Worm (Caenorhabditis elegans) whole organism, late embryonic: ENCODE data around the gene daf-31.

Experiments used
- F13H6.1 ChIP-seq: sonication (generic microtip); optimal IDR thresholded peaks from 2 replicates; lab custom pipeline; 2016; ENCODE audit warnings: missing genetic modification characterization, missing compliant biosample characterization
- Y22D7AL.16 ChIP-seq: sonication (generic microtip); optimal IDR thresholded peaks from 2 replicates; lab custom pipeline; 2016; ENCODE audit warnings: missing genetic modification characterization, missing compliant biosample characterization
- ahr-1 ChIP-seq: sonication (generic microtip); optimal IDR thresholded peaks from 2 replicates; lab custom pipeline; 2016; ENCODE audit warnings: missing genetic modification characterization, missing compliant biosample characterization
- ama-1 ChIP-seq: fragments of 150-350 bp; optimal IDR thresholded peaks from 2 replicates; lab custom pipeline; 2014
- ceh-19 ChIP-seq: fragments of 200-800 bp; sonication (Bioruptor generic); optimal IDR thresholded peaks from 2 replicates; lab custom pipeline; 2018; ENCODE audit warnings: mild to moderate bottlenecking, missing genetic modification characterization, missing compliant biosample characterization
- ceh-22 ChIP-seq: sonication (generic microtip); optimal IDR thresholded peaks from 2 replicates; lab custom pipeline; 2017; ENCODE audit warnings: missing biosample characterization, missing genetic modification characterization
- ceh-45 ChIP-seq: fragments of 200-800 bp; sonication (Bioruptor generic); IDR thresholded peaks from 2 replicates; pipeline ENCODE4 v1.3.6; 2022; ENCODE audit warnings: missing genetic modification reagents, missing genetic modification characterization, missing compliant biosample characterization
- ceh-48 ChIP-seq: sonication (generic microtip); optimal IDR thresholded peaks from 2 replicates; lab custom pipeline; 2016; ENCODE audit warnings: missing genetic modification characterization, inconsistent platforms, missing compliant biosample characterization
- ceh-6 ChIP-seq: fragments of 200-800 bp; sonication (Bioruptor generic); optimal IDR thresholded peaks from 2 replicates; lab custom pipeline; 2018; ENCODE audit warnings: mild to moderate bottlenecking, missing genetic modification characterization, missing compliant biosample characterization
- ceh-9 ChIP-seq: sonication (generic microtip); optimal IDR thresholded peaks from 2 replicates; lab custom pipeline; 2016; ENCODE audit warnings: mild to moderate bottlenecking, missing genetic modification characterization, inconsistent platforms, missing compliant biosample characterization
- dmd-4 ChIP-seq: sonication (generic microtip); optimal IDR thresholded peaks from 2 replicates; lab custom pipeline; 2016; ENCODE audit warnings: borderline replicate concordance, missing genetic modification characterization, missing compliant biosample characterization
- dve-1 ChIP-seq: sonication (generic microtip); optimal IDR thresholded peaks from 2 replicates; lab custom pipeline; 2017; ENCODE audit warnings: antibody characterized with exemption, mild to moderate bottlenecking, missing genetic modification characterization, missing compliant biosample characterization
- elt-2 ChIP-seq: sonication (generic microtip); optimal IDR thresholded peaks from 2 replicates; lab custom pipeline; 2016; ENCODE audit warnings: missing genetic modification reagents, missing genetic modification characterization, missing compliant biosample characterization
- ets-4 ChIP-seq: sonication (generic microtip); optimal IDR thresholded peaks from 2 replicates; lab custom pipeline; 2016; ENCODE audit warnings: missing genetic modification characterization, missing compliant biosample characterization
- fax-1 ChIP-seq: sonication (generic microtip); optimal IDR thresholded peaks from 2 replicates; lab custom pipeline; 2016; ENCODE audit warnings: missing genotype, missing genetic modification characterization, missing compliant biosample characterization
- fkh-10 ChIP-seq: fragments of 150-350 bp; optimal IDR thresholded peaks from 2 replicates; lab custom pipeline; 2014; ENCODE audit warnings: missing biosample characterization, missing genetic modification reagents, missing genetic modification characterization
- fkh-6 ChIP-seq: sonication (generic microtip); optimal IDR thresholded peaks from 2 replicates; lab custom pipeline; 2016; ENCODE audit warnings: missing genetic modification characterization, missing compliant biosample characterization
- gmeb-2 ChIP-seq: sonication (generic microtip); optimal IDR thresholded peaks from 2 replicates; lab custom pipeline; 2016; ENCODE audit warnings: missing genetic modification characterization, inconsistent platforms, missing compliant biosample characterization
- hlh-13 ChIP-seq: fragments of 200-800 bp; sonication (Bioruptor generic); optimal IDR thresholded peaks from 2 replicates; lab custom pipeline; 2018; ENCODE audit warnings: mild to moderate bottlenecking, missing genetic modification characterization, missing compliant biosample characterization
- hlh-30 ChIP-seq: sonication (generic microtip); optimal IDR thresholded peaks from 2 replicates; lab custom pipeline; 2017; ENCODE audit warnings: antibody characterized with exemption, missing genetic modification characterization, missing compliant biosample characterization; ENCODE audit not compliant: insufficient read depth
- hlh-8 ChIP-seq: sonication (generic microtip); optimal IDR thresholded peaks from 2 replicates; lab custom pipeline; 2016; ENCODE audit warnings: missing genotype, missing genetic modification characterization, missing compliant biosample characterization
- madf-2 ChIP-seq: sonication (generic microtip); optimal IDR thresholded peaks from 2 replicates; lab custom pipeline; 2017; ENCODE audit warnings: missing genetic modification characterization, missing compliant biosample characterization
- mec-3 ChIP-seq: sonication (generic microtip); optimal IDR thresholded peaks from 2 replicates; lab custom pipeline; 2016; ENCODE audit warnings: borderline replicate concordance, missing genetic modification characterization, missing compliant biosample characterization
- nfya-1 ChIP-seq: sonication (generic microtip); optimal IDR thresholded peaks from 2 replicates; lab custom pipeline; 2017; ENCODE audit warnings: missing genetic modification characterization, mild to moderate bottlenecking, missing compliant biosample characterization, antibody characterized with exemption, moderate library complexity
- nhr-11 ChIP-seq: fragments of 150-350 bp; optimal IDR thresholded peaks from 2 replicates; lab custom pipeline; 2014; ENCODE audit warnings: missing biosample characterization, missing genetic modification characterization
- nhr-232 ChIP-seq: sonication (generic microtip); optimal IDR thresholded peaks from 2 replicates; lab custom pipeline; 2016; ENCODE audit warnings: missing genetic modification characterization, missing compliant biosample characterization
- odd-2 ChIP-seq: sonication (generic microtip); optimal IDR thresholded peaks from 2 replicates; lab custom pipeline; 2017; ENCODE audit warnings: antibody characterized with exemption, mild to moderate bottlenecking, missing genetic modification characterization, missing compliant biosample characterization
- pag-3 ChIP-seq: sonication (generic microtip); optimal IDR thresholded peaks from 2 replicates; lab custom pipeline; 2016; ENCODE audit warnings: missing compliant biosample characterization, missing genetic modification characterization, borderline replicate concordance
- pat-9 ChIP-seq: fragments of 200-800 bp; sonication (Bioruptor generic); optimal IDR thresholded peaks from 2 replicates; lab custom pipeline; 2018; ENCODE audit warnings: mild to moderate bottlenecking, missing genetic modification characterization, moderate library complexity, missing compliant biosample characterization
- pax-1 ChIP-seq: fragments of 150-350 bp; optimal IDR thresholded peaks from 2 replicates; lab custom pipeline; 2014; ENCODE audit warnings: missing biosample characterization, missing genetic modification characterization
- pha-4 ChIP-seq: fragments of 150-350 bp; optimal IDR thresholded peaks from 2 replicates; lab custom pipeline; 2018; ENCODE audit warnings: missing biosample characterization, missing genetic modification reagents, missing genetic modification characterization
- pqm-1 ChIP-seq: sonication (generic microtip); optimal IDR thresholded peaks from 2 replicates; lab custom pipeline; 2016; ENCODE audit warnings: missing genetic modification characterization, missing compliant biosample characterization
- ref-2 ChIP-seq: sonication (generic microtip); optimal IDR thresholded peaks from 2 replicates; lab custom pipeline; 2016; ENCODE audit warnings: missing genetic modification characterization, missing compliant biosample characterization
- rnt-1 ChIP-seq: sonication (generic microtip); optimal IDR thresholded peaks from 2 replicates; lab custom pipeline; 2016; ENCODE audit warnings: missing genetic modification characterization, missing compliant biosample characterization
- sdc-2 ChIP-seq: sonication (generic microtip); optimal IDR thresholded peaks from 2 replicates; lab custom pipeline; 2016; ENCODE audit warnings: missing genotype, missing genetic modification characterization, missing compliant biosample characterization
- sox-2 ChIP-seq: fragments of 200-800 bp; sonication (Bioruptor generic); IDR thresholded peaks from 2 replicates; pipeline ENCODE4 v1.3.6; 2022; ENCODE audit warnings: missing genetic modification reagents, missing genetic modification characterization, missing compliant biosample characterization
- sox-4 ChIP-seq: sonication (generic microtip); optimal IDR thresholded peaks from 2 replicates; lab custom pipeline; 2017; ENCODE audit warnings: mild to moderate bottlenecking, missing genetic modification characterization, inconsistent platforms, missing compliant biosample characterization
- tbx-2 ChIP-seq: sonication (generic microtip); optimal IDR thresholded peaks from 2 replicates; lab custom pipeline; 2016; ENCODE audit warnings: missing genetic modification characterization, missing compliant biosample characterization
- tbx-7 ChIP-seq: sonication (generic microtip); optimal IDR thresholded peaks from 2 replicates; lab custom pipeline; 2016; ENCODE audit warnings: missing genotype, missing genetic modification characterization, missing compliant biosample characterization
- ttx-3 ChIP-seq: sonication (generic microtip); optimal IDR thresholded peaks from 2 replicates; lab custom pipeline; 2016; ENCODE audit warnings: missing genetic modification reagents, missing genetic modification characterization, missing compliant biosample characterization
- unc-42 ChIP-seq: sonication (generic microtip); optimal IDR thresholded peaks from 2 replicates; lab custom pipeline; 2016; ENCODE audit warnings: missing genotype, missing genetic modification characterization, missing compliant biosample characterization
- unc-55 ChIP-seq: sonication (generic microtip); optimal IDR thresholded peaks from 2 replicates; lab custom pipeline; 2017; ENCODE audit warnings: missing biosample characterization, missing genetic modification reagents, missing genetic modification characterization
- unc-86 ChIP-seq: sonication (generic microtip); optimal IDR thresholded peaks from 2 replicates; lab custom pipeline; 2016; ENCODE audit warnings: missing genetic modification characterization, missing compliant biosample characterization
- ztf-16 ChIP-seq: sonication (generic microtip); optimal IDR thresholded peaks from 2 replicates; lab custom pipeline; 2017; ENCODE audit warnings: missing genetic modification characterization, missing compliant biosample characterization

The daf-31 gene

ce11 chrIV:8252856-8253255 is 37.2 kb upstream of the daf-31 start (continued):
- TF ChIP-seq ama-1 (lab: Kevin White, UChicago) (no peak), sox-2 (peak; percentile 88), fkh-10 (GFP tag; lab: Kevin White, UChicago) (peak; percentile 47), dve-1 (tag; lab: Kevin White, UChicago) (peak; percentile 84), elt-2 (peak; percentile 98), odd-2 (tag; lab: Kevin White, UChicago) (peak; percentile 81), mec-3 (tag; lab: Kevin White, UChicago) (peak; percentile 47), hlh-8 (peak; percentile 89), ets-4 (tag; lab: Kevin White, UChicago) (peak; percentile 43), ttx-3 (tag; lab: Kevin White, UChicago) (peak; percentile 96), pag-3 (peak; percentile 72), tbx-2 (tag; lab: Kevin White, UChicago) (peak; percentile 93), dmd-4 (tag; lab: Kevin White, UChicago) (peak; percentile 84), ceh-22 (tag; lab: Kevin White, UChicago) (peak; percentile 33), rnt-1 (tag; lab: Kevin White, UChicago) (peak; percentile 83), F13H6.1 (tag; lab: Kevin White, UChicago) (peak; percentile 88), unc-86 (tag; lab: Kevin White, UChicago) (peak; percentile 95), ref-2 (tag; lab: Kevin White, UChicago) (peak; percentile 94), pha-4 (no peak), sdc-2 (tag; lab: Kevin White, UChicago) (peak; percentile 89), ceh-9 (tag; lab: Kevin White, UChicago) (peak; percentile 93), madf-2 (tag; lab: Kevin White, UChicago) (peak; percentile 94), tbx-7 (tag; lab: Kevin White, UChicago) (peak; percentile 60), sox-4 (tag; lab: Kevin White, UChicago) (peak; percentile 97), pqm-1 (tag; lab: Kevin White, UChicago) (peak; percentile 82), nhr-232 (peak; percentile 88), fkh-6 (tag; lab: Kevin White, UChicago) (peak; percentile 93), ztf-16 (tag; lab: Kevin White, UChicago) (peak; percentile 96), unc-42 (peak; percentile 43), ceh-6 (GFP tag; lab: Kevin White, UChicago) (peak; percentile 97), ceh-45 (peak; percentile 86), nhr-11 (tag; lab: Kevin White, UChicago) (no peak), ceh-48 (tag; lab: Kevin White, UChicago) (peak; percentile 92), unc-55 (GFP tag; lab: Kevin White, UChicago) (no peak), gmeb-2 (peak; percentile 98), hlh-30 (tag; lab: Kevin White, UChicago) (peak; percentile 87), nfya-1 (tag; lab: Kevin White, UChicago) (peak; percentile 78), fax-1 (peak; percentile 91), ceh-19 (GFP tag; lab: Kevin White, UChicago) (peak; percentile 95), pax-1 (tag; lab: Kevin White, UChicago) (no peak), ahr-1 (tag; lab: Kevin White, UChicago) (peak; percentile 82), hlh-13 (peak; percentile 91), Y22D7AL.16 (peak; percentile 96)

DNA sequence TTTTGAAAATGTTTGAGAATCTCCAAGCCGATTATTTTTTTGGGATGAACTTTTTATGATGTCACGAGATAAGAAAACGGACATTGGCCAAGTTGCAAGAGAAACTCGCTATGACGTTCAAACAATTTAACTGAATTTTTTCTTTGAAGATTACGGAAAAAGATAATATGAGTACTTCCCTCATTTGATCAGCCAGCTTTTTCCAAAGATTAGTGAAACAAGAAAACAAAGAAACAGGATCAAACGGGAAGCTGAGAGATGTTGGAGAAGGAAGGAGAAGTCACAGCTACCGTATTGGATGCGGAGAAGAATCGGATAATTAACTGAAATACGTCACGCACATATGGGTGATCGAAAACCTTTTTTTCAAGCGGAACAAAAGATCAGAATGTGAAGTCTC is 35.9 kb upstream of the daf-31 start:
- TF ChIP-seq sdc-2 (tag; lab: Kevin White, UChicago) = no peak
- TF ChIP-seq unc-55 (GFP tag; lab: Kevin White, UChicago) = no peak
- no peak for TF ChIP-seq pat-9 (tag; lab: Kevin White, UChicago)
- TF ChIP-seq hlh-30 (tag; lab: Kevin White, UChicago) = no peak
